Worm (Caenorhabditis elegans) whole organism, midembryonic: Measurements from ENCODE around the gene cld-9.

Experiments used
- T22C8.4 ChIP-seq: fragments of 200-800 bp; sonication (Bioruptor generic); IDR thresholded peaks from 2 replicates; pipeline ENCODE4 v1.3.6; 2022; ENCODE audit warnings: missing genetic modification characterization, missing compliant biosample characterization
- cog-1 ChIP-seq: sonication (generic microtip); optimal IDR thresholded peaks from 2 replicates; lab custom pipeline; 2016; ENCODE audit warnings: missing genetic modification characterization, missing compliant biosample characterization
- flt-1 ChIP-seq: fragments of 200-800 bp; sonication (Bioruptor generic); IDR thresholded peaks from 2 replicates; pipeline ENCODE4 v1.3.6; 2022; ENCODE audit warnings: missing genetic modification characterization, missing compliant biosample characterization
- klf-2 ChIP-seq: fragments of 200-800 bp; sonication (Bioruptor generic); conservative IDR thresholded peaks from 2 replicates; pipeline ENCODE4 v1.3.6; 2022; ENCODE audit warnings: missing genetic modification reagents, missing genetic modification characterization, missing compliant biosample characterization
- med-1 ChIP-seq: sonication (generic microtip); optimal IDR thresholded peaks from 2 replicates; lab custom pipeline; 2017; ENCODE audit warnings: missing genetic modification characterization, mild to moderate bottlenecking, missing compliant biosample characterization, antibody characterized with exemption, missing genetic modification reagents; ENCODE audit not compliant: insufficient read depth
- tab-1 ChIP-seq: fragments of 200-800 bp; sonication (Bioruptor generic); IDR thresholded peaks from 2 replicates; pipeline ENCODE4 v1.3.6; 2022; ENCODE audit warnings: missing genetic modification characterization, missing compliant biosample characterization
- ztf-23 ChIP-seq: fragments of 200-800 bp; sonication (Bioruptor generic); IDR thresholded peaks from 2 replicates; pipeline ENCODE4 v1.3.6; 2022; ENCODE audit warnings: missing genetic modification reagents, missing genetic modification characterization, missing compliant biosample characterization
- ztf-29 ChIP-seq: fragments of 200-800 bp; sonication (Bioruptor generic); IDR thresholded peaks from 2 replicates; pipeline ENCODE4 v1.3.6; 2022; ENCODE audit warnings: missing genetic modification reagents, missing genetic modification characterization, missing compliant biosample characterization

DNA sequence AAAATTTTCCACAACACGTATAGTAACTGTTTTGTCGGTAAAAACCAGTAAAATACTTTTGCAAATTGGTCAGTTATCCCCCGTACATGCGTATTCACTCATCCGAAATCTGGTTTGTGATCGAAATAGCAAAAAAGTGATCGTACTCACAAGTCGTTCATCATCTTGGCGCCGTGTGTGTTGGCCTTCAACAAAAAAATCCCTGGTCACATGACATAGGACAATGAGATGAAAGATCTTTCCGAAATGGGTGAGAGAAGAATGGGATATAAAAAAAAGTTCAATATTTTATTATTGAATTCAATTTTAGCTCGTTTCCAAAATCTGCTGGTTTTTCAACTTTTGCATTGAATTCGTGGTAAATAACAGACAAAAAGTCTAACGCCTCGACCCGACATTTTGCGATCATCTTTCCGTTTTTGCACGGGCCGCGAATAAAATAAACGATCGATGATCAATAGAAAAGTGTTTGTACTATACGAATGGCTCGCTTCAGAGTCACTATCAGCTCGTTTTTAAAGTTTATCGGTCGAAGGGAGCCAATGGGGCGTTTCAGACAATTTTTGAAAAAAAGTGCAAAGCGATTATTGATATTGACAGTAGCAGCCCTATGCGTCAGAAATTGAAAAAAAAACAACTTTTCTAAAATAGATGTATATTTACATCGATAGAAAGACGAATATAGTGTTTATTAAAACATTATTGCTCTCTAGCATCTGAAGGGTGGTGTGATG, 36.4 kb upstream of the cld-9 start:
- no peak for TF ChIP-seq flt-1 (GFP tag; lab: Robert Waterston, UW)
- no peak for TF ChIP-seq cog-1 (tag; lab: Kevin White, UChicago)
- TF ChIP-seq T22C8.4: no peak
- no peak for TF ChIP-seq klf-2 (GFP tag; lab: Robert Waterston, UW)
- no peak for TF ChIP-seq ztf-23
- TF ChIP-seq med-1 (GFP tag; lab: Kevin White, UChicago): no peak
- TF ChIP-seq ztf-29: no peak
- no peak for TF ChIP-seq tab-1 (GFP tag; lab: Robert Waterston, UW)
